Worm (Caenorhabditis elegans): ENCODE measurements around the gene F52H2.15.

The F52H2.15 gene

DNA sequence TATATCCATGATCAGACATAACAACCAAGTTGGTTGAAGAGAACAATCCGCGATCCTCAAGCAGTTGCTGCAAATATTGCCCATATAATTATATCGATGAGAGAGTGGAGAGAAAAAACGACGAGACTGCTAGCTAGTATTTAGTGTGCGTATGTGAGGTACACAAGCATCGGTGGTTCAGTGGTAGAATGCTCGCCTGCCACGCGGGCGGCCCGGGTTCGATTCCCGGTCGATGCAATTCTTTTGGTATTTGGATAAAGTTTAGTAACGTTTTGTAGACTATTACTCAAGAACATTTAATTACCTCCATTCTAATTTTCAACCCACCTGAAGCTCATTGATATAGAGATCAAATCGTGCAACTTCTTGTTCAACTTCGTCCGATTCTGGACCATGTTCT is 47.9 kb downstream of the F52H2.15 start (continued):
- TF ChIP-seq sox-4 (tag; optimal IDR thresholded peaks at IDR 0.05) = peak; percentile 75
- TF ChIP-seq C38D4.7 (GFP tag; optimal IDR thresholded peaks at IDR 0.05) = peak; percentile 76
- peak; percentile 64 for TF ChIP-seq ref-2 (tag; optimal IDR thresholded peaks at IDR 0.05)
- TF ChIP-seq T23F11.4 (GFP tag; optimal IDR thresholded peaks at IDR 0.05) = peak; percentile 85
- peak; percentile 72 for TF ChIP-seq unc-3 (GFP tag; conservative IDR thresholded peaks at IDR 0.05)
- TF ChIP-seq unc-3 (tag; optimal IDR thresholded peaks at IDR 0.05) = peak; percentile 42
- no peak for TF ChIP-seq pha-4 (tag; optimal IDR thresholded peaks at IDR 0.05)
- peak; percentile 79 for TF ChIP-seq gmeb-2 (tag; optimal IDR thresholded peaks at IDR 0.05)
- TF ChIP-seq ttx-3 (tag; optimal IDR thresholded peaks at IDR 0.05) = peak; percentile 77
- TF ChIP-seq ceh-48 (tag; optimal IDR thresholded peaks at IDR 0.05) = peak; percentile 52
- peak; percentile 49 for TF ChIP-seq K09A11.1 (tag; optimal IDR thresholded peaks at IDR 0.05; ENCODE audit: insufficient read depth)
- TF ChIP-seq nhr-232 (tag; optimal IDR thresholded peaks at IDR 0.05) = peak; percentile 77
- peak; percentile 18 for TF ChIP-seq pros-1 (tag; optimal IDR thresholded peaks at IDR 0.05)
- peak; percentile 48 for TF ChIP-seq eyg-1 (tag; optimal IDR thresholded peaks at IDR 0.05)
- peak; percentile 33 for TF ChIP-seq odd-2 (tag; optimal IDR thresholded peaks at IDR 0.05)
- peak; percentile 80 for TF ChIP-seq pat-9 (tag; optimal IDR thresholded peaks at IDR 0.05)
- no peak for TF ChIP-seq ceh-9 (tag; optimal IDR thresholded peaks at IDR 0.05)
- TF ChIP-seq unc-55 (GFP tag; optimal IDR thresholded peaks at IDR 0.05) = no peak
- TF ChIP-seq ceh-6 (GFP tag; optimal IDR thresholded peaks at IDR 0.05) = peak; percentile 85
- TF ChIP-seq ceh-19 (GFP tag; optimal IDR thresholded peaks at IDR 0.05) = peak; percentile 75
- TF ChIP-seq fkh-10 (GFP tag; optimal IDR thresholded peaks at IDR 0.05) = no peak
- no peak for TF ChIP-seq pax-1 (tag; optimal IDR thresholded peaks at IDR 0.05)
- TF ChIP-seq hlh-8 (tag; optimal IDR thresholded peaks at IDR 0.05) = no peak
- TF ChIP-seq rnt-1 (tag; optimal IDR thresholded peaks at IDR 0.05) = peak; percentile 30
- peak; percentile 43 for TF ChIP-seq hlh-15 (tag; optimal IDR thresholded peaks at IDR 0.05)
- TF ChIP-seq tbx-2 (tag; optimal IDR thresholded peaks at IDR 0.05) = peak; percentile 78
- peak; percentile 58 for TF ChIP-seq dmd-4 (tag; optimal IDR thresholded peaks at IDR 0.05; ENCODE audit: borderline replicate concordance)
- no peak for TF ChIP-seq mec-3 (tag; optimal IDR thresholded peaks at IDR 0.05; ENCODE audit: borderline replicate concordance)
- TF ChIP-seq ceh-31 (tag; optimal IDR thresholded peaks at IDR 0.05) = peak; percentile 58
- peak; percentile 63 for TF ChIP-seq K02D7.2 (tag; optimal IDR thresholded peaks at IDR 0.05)
- TF ChIP-seq hlh-6 (tag; optimal IDR thresholded peaks at IDR 0.05) = peak; percentile 70
- TF ChIP-seq ceh-30 (tag; optimal IDR thresholded peaks at IDR 0.05) = no peak
- peak; percentile 27 for TF ChIP-seq fax-1 (tag; optimal IDR thresholded peaks at IDR 0.05)
- peak; percentile 82 for TF ChIP-seq ceh-34 (tag; optimal IDR thresholded peaks at IDR 0.05)
- peak; percentile 24 for TF ChIP-seq F13H6.1 (tag; optimal IDR thresholded peaks at IDR 0.05)
- TF ChIP-seq pha-2 (tag; optimal IDR thresholded peaks at IDR 0.05) = peak; percentile 70
- TF ChIP-seq hlh-30 (tag; optimal IDR thresholded peaks at IDR 0.05; ENCODE audit: insufficient read depth) = peak; percentile 20
- peak; percentile 79 for TF ChIP-seq ceh-45 (GFP tag; IDR thresholded peaks at IDR 0.05)
- TF ChIP-seq ceh-2 (tag; optimal IDR thresholded peaks at IDR 0.05) = peak; percentile 59
- no peak for TF ChIP-seq ets-4 (tag; optimal IDR thresholded peaks at IDR 0.05)
- no peak for TF ChIP-seq nhr-11 (tag; optimal IDR thresholded peaks at IDR 0.05)
- TF ChIP-seq fkh-6 (tag; optimal IDR thresholded peaks at IDR 0.05) = peak; percentile 64
- peak; percentile 64 for TF ChIP-seq hlh-13 (GFP tag; optimal IDR thresholded peaks at IDR 0.05)
- TF ChIP-seq ceh-22 (tag; optimal IDR thresholded peaks at IDR 0.05) = no peak
- TF ChIP-seq sdc-2 (tag; optimal IDR thresholded peaks at IDR 0.05) = peak; percentile 93
- TF ChIP-seq ztf-16 (tag; optimal IDR thresholded peaks at IDR 0.05) = peak; percentile 71
- TF ChIP-seq ahr-1 (tag; optimal IDR thresholded peaks at IDR 0.05) = no peak
